Worm (Caenorhabditis elegans): Measurements from ENCODE around the gene srd-46.

srd-46 gene

ce11 chrX:12317560-12317959, 14.3 kb upstream of the srd-46 start:
- TF ChIP-seq unc-62 (GFP tag; optimal IDR thresholded peaks at IDR 0.05): no peak

ce11 chrX:12320737-12321136, 11.2 kb upstream of the srd-46 start, which contains the start of gene ceh-40:
TSS of gene ceh-40 (minus strand) at chrX:12320777.
- TF ChIP-seq unc-62 (GFP tag; optimal IDR thresholded peaks at IDR 0.05): no peak

ce11 chrX:12321357-12321756, 10.5 kb upstream of the srd-46 start, which contains the start of gene F17A2.13:
TSS of gene F17A2.13 (plus strand) at chrX:12321657.
- TF ChIP-seq unc-62 (GFP tag; optimal IDR thresholded peaks at IDR 0.05): no peak

ce11 chrX:12323439-12323838, 8.5 kb upstream of the srd-46 start, which contains the start of gene srd-40:
TSS of gene srd-40 (plus strand) at chrX:12323739.
- no peak for TF ChIP-seq unc-62 (GFP tag; optimal IDR thresholded peaks at IDR 0.05)

ce11 chrX:12326424-12326823, 5.5 kb upstream of the srd-46 start, which contains the start of gene srd-41:
TSS of gene srd-41 (plus strand) at chrX:12326724.
- TF ChIP-seq unc-62 (GFP tag; optimal IDR thresholded peaks at IDR 0.05): no peak

- TF ChIP-seq unc-62 (GFP tag; optimal IDR thresholded peaks at IDR 0.05): no peak
These were observed 3.2 kb upstream of the srd-46 start, which contains the start of gene srd-45 for ce11 chrX:12328676-12329075. TSS of gene srd-45 (plus strand) at chrX:12328976.

- TF ChIP-seq unc-62 (GFP tag; optimal IDR thresholded peaks at IDR 0.05): no peak
These were observed 1.6 kb downstream of the srd-46 start, which contains the start of gene srd-47 for ce11 chrX:12333479-12333878. TSS of gene srd-47 (plus strand) at chrX:12333642.

ce11 chrX:12335808-12336207, 3.9 kb downstream of the srd-46 start, which contains the start of gene srd-48:
TSS of gene srd-48 (plus strand) at chrX:12336108.
- no peak for TF ChIP-seq unc-62 (GFP tag; optimal IDR thresholded peaks at IDR 0.05)

- no peak for TF ChIP-seq unc-62 (GFP tag; optimal IDR thresholded peaks at IDR 0.05)
These were observed 6.1 kb downstream of the srd-46 start, which contains the start of gene srd-44 for ce11 chrX:12337846-12338490. TSS of gene srd-44 (plus strand) at chrX:12338440.

- TF ChIP-seq unc-62 (GFP tag; optimal IDR thresholded peaks at IDR 0.05): no peak
These were observed 9.4 kb downstream of the srd-46 start, which contains the start of gene zig-2 for ce11 chrX:12341338-12341737. TSS of gene zig-2 (minus strand) at chrX:12341438.

ce11 chrX:12343279-12343678, 11.4 kb downstream of the srd-46 start, which contains the start of the genes nspc-9 and nspc-10:
TSS of gene nspc-9 (minus strand) at chrX:12343379.
TSS of gene nspc-10 (plus strand) at chrX:12343609.
- no peak for TF ChIP-seq unc-62 (GFP tag; optimal IDR thresholded peaks at IDR 0.05)

- TF ChIP-seq unc-62 (GFP tag; optimal IDR thresholded peaks at IDR 0.05): no peak
These were observed 14.8 kb downstream of the srd-46 start, which contains the start of gene F42F12.11 for ce11 chrX:12346729-12347128. TSS of gene F42F12.11 (plus strand) at chrX:12347029.

- no peak for TF ChIP-seq unc-62 (GFP tag; optimal IDR thresholded peaks at IDR 0.05)
These were observed 15.9 kb downstream of the srd-46 start for ce11 chrX:12347822-12348221.

ce11 chrX:12348329-12348728, 16.4 kb downstream of the srd-46 start, which contains the start of gene F42F12.14:
TSS of gene F42F12.14 (plus strand) at chrX:12348629.
- TF ChIP-seq unc-62 (GFP tag; optimal IDR thresholded peaks at IDR 0.05): no peak

- no peak for TF ChIP-seq unc-62 (GFP tag; optimal IDR thresholded peaks at IDR 0.05)
These were observed 18.3 kb downstream of the srd-46 start, which contains the start of gene F42F12.3 for ce11 chrX:12350207-12350606. TSS of gene F42F12.3 (plus strand) at chrX:12350578.

ce11 chrX:12352872-12353271, 21.0 kb downstream of the srd-46 start, which contains the start of gene F42F12.4:
TSS of gene F42F12.4 (minus strand) at chrX:12352947.
- TF ChIP-seq unc-62 (GFP tag; optimal IDR thresholded peaks at IDR 0.05): no peak

- no peak for TF ChIP-seq unc-62 (GFP tag; optimal IDR thresholded peaks at IDR 0.05)
These were observed 24.7 kb downstream of the srd-46 start, which contains the start of gene nspc-12 for ce11 chrX:12356581-12356980. TSS of gene nspc-12 (minus strand) at chrX:12356681.
